Worm (Caenorhabditis elegans) whole organism, L4/young adult: ENCODE results near the gene ins-15.
"Not testable (repeated sequence)": the region's sequence is repeated elsewhere in the genome, so short reads cannot be mapped to it uniquely, and the experiment has no call there.

Experiments
- W03F9.2 ChIP-seq: fragments of 150-350 bp; optimal IDR thresholded peaks from 2 replicates; lab custom pipeline; 2014; ENCODE audit warnings: missing biosample characterization, missing genetic modification characterization
- dao-5 ChIP-seq: sonication (generic microtip); optimal IDR thresholded peaks from 2 replicates; lab custom pipeline; 2016; ENCODE audit warnings: missing genotype, missing genetic modification characterization, moderate library complexity, missing compliant biosample characterization
- him-1 ChIP-seq: sonication (generic microtip); optimal IDR thresholded peaks from 2 replicates; lab custom pipeline; 2016; ENCODE audit warnings: missing genotype, missing genetic modification reagents, missing genetic modification characterization, missing compliant biosample characterization

DNA sequence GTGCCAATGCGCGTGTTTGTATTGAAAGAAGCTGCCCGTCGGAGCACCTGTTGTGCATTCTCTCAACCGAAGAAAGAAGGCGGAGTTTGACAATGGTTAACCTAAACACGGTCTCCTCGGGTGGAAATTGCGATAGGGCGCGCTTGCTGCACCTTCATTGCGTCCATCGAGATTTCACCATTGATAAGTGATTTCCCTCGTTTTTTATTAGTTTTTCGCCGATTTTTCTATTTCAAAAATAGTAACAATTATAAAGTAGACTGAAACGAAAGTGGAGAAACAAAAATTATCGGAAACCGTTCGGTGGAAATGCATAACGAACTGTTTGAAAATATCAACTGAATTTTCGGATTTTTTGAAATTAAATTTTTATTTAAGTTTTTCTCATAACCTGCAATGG, 30.5 kb upstream of the ins-15 start, which contains the start of gene agr-1:
- not testable (repeated sequence) for TF ChIP-seq dao-5, W03F9.2, him-1 (tag; lab: Kevin White, UChicago)
